Worm (Caenorhabditis elegans) whole organism, mixed stage, embryonic: ENCODE results near the gene M110.9.

Source experiments
- M03D4.4 ChIP-seq: sonication (generic microtip); optimal IDR thresholded peaks from 2 replicates; lab custom pipeline; 2017; ENCODE audit warnings: mild to moderate bottlenecking, missing genetic modification characterization, missing compliant biosample characterization
- blmp-1 ChIP-seq: fragments of 150-350 bp; optimal IDR thresholded peaks from 2 replicates; lab custom pipeline; 2014; ENCODE audit warnings: missing biosample characterization, missing genetic modification characterization
- ceh-39 ChIP-seq: fragments of 150-350 bp; optimal IDR thresholded peaks from 2 replicates; lab custom pipeline; 2014; ENCODE audit warnings: missing biosample characterization, missing genetic modification characterization
- ceh-43 ChIP-seq: fragments of 200-800 bp; sonication (Bioruptor generic); optimal IDR thresholded peaks from 2 replicates; lab custom pipeline; 2018; ENCODE audit warnings: mild to moderate bottlenecking, missing genetic modification characterization, moderate library complexity, missing compliant biosample characterization
- ceh-83 ChIP-seq: fragments of 200-800 bp; sonication (Bioruptor generic); optimal IDR thresholded peaks from 2 replicates; lab custom pipeline; 2018; ENCODE audit warnings: mild to moderate bottlenecking, missing genetic modification characterization, missing compliant biosample characterization
- cnd-1 ChIP-seq: fragments of 200-800 bp; sonication (Bioruptor generic); optimal IDR thresholded peaks from 2 replicates; lab custom pipeline; 2018; ENCODE audit warnings: mild to moderate bottlenecking, missing genetic modification characterization, missing compliant biosample characterization
- drap-1 ChIP-seq: fragments of 200-800 bp; sonication (Bioruptor generic); optimal IDR thresholded peaks from 3 replicates; lab custom pipeline; 2018; ENCODE audit warnings: mild to moderate bottlenecking, missing genetic modification characterization, missing compliant biosample characterization
- elt-1 ChIP-seq: sonication (generic microtip); optimal IDR thresholded peaks from 2 replicates; lab custom pipeline; 2017; ENCODE audit warnings: missing genetic modification characterization, mild to moderate bottlenecking, missing compliant biosample characterization, antibody characterized with exemption, moderate library complexity, borderline replicate concordance; ENCODE audit not compliant: insufficient read depth
- elt-3 ChIP-seq: fragments of 150-350 bp; optimal IDR thresholded peaks from 2 replicates; lab custom pipeline; 2014; ENCODE audit warnings: missing biosample characterization, missing genetic modification characterization
- flh-1 ChIP-seq: fragments of 200-800 bp; sonication (Bioruptor generic); optimal IDR thresholded peaks from 2 replicates; lab custom pipeline; 2018; ENCODE audit warnings: mild to moderate bottlenecking, missing genetic modification characterization, moderate library complexity, missing compliant biosample characterization
- ham-2 ChIP-seq: fragments of 200-800 bp; sonication (Bioruptor generic); optimal IDR thresholded peaks from 2 replicates; lab custom pipeline; 2018; ENCODE audit warnings: mild to moderate bottlenecking, missing genetic modification characterization, missing compliant biosample characterization
- hlh-1 ChIP-seq: fragments of 150-350 bp; optimal IDR thresholded peaks from 2 replicates; lab custom pipeline; 2014; ENCODE audit warnings: missing biosample characterization, missing genetic modification reagents, missing genetic modification characterization
- lin-32 ChIP-seq: fragments of 200-800 bp; sonication (Bioruptor generic); optimal IDR thresholded peaks from 2 replicates; lab custom pipeline; 2018; ENCODE audit warnings: mild to moderate bottlenecking, missing genetic modification characterization, missing compliant biosample characterization
- lsy-2 ChIP-seq: fragments of 150-350 bp; optimal IDR thresholded peaks from 2 replicates; lab custom pipeline; 2014; ENCODE audit warnings: missing biosample characterization, missing genetic modification characterization
- mab-5 ChIP-seq: fragments of 150-350 bp; optimal IDR thresholded peaks from 2 replicates; lab custom pipeline; 2014; ENCODE audit warnings: missing biosample characterization, missing genetic modification characterization
- mep-1 ChIP-seq: fragments of 150-350 bp; optimal IDR thresholded peaks from 2 replicates; lab custom pipeline; 2017; ENCODE audit warnings: missing biosample characterization, missing genetic modification reagents, missing genetic modification characterization, inconsistent platforms
- mls-2 ChIP-seq: sonication (generic microtip); optimal IDR thresholded peaks from 2 replicates; lab custom pipeline; 2016; ENCODE audit warnings: mild to moderate bottlenecking, missing genetic modification characterization, moderate library complexity, missing compliant biosample characterization
- nhr-12 ChIP-seq: fragments of 150-350 bp; optimal IDR thresholded peaks from 2 replicates; lab custom pipeline; 2014; ENCODE audit warnings: missing biosample characterization, missing genetic modification characterization
- nhr-237 ChIP-seq: fragments of 150-350 bp; optimal IDR thresholded peaks from 2 replicates; lab custom pipeline; 2014; ENCODE audit warnings: missing biosample characterization, missing genetic modification characterization
- nhr-28 ChIP-seq: fragments of 150-350 bp; optimal IDR thresholded peaks from 2 replicates; lab custom pipeline; 2014; ENCODE audit warnings: missing biosample characterization, missing genetic modification characterization
- nhr-76 ChIP-seq: sonication (generic microtip); optimal IDR thresholded peaks from 2 replicates; lab custom pipeline; 2017; ENCODE audit warnings: missing biosample characterization, missing genetic modification characterization
- sem-2 ChIP-seq: fragments of 200-800 bp; sonication (Bioruptor generic); optimal IDR thresholded peaks from 2 replicates; lab custom pipeline; 2018; ENCODE audit warnings: mild to moderate bottlenecking, missing genetic modification characterization, missing compliant biosample characterization
- snpc-4 ChIP-seq: fragments of 150-350 bp; optimal IDR thresholded peaks from 2 replicates; lab custom pipeline; 2014; ENCODE audit warnings: missing biosample characterization, missing genetic modification characterization
- sptf-1 ChIP-seq: sonication (generic microtip); optimal IDR thresholded peaks from 2 replicates; lab custom pipeline; 2017; ENCODE audit warnings: mild to moderate bottlenecking, missing genetic modification characterization, moderate library complexity, missing compliant biosample characterization
- tbx-8 ChIP-seq: fragments of 200-800 bp; sonication (Bioruptor generic); optimal IDR thresholded peaks from 2 replicates; lab custom pipeline; 2018; ENCODE audit warnings: mild to moderate bottlenecking, missing genetic modification characterization, moderate library complexity, missing compliant biosample characterization
- unc-120 ChIP-seq: sonication (generic microtip); optimal IDR thresholded peaks from 2 replicates; lab custom pipeline; 2017; ENCODE audit warnings: missing genetic modification characterization, missing compliant biosample characterization; ENCODE audit not compliant: poor library complexity, severe bottlenecking
- unc-62 ChIP-seq: fragments of 150-350 bp; optimal IDR thresholded peaks from 2 replicates; lab custom pipeline; 2014; ENCODE audit warnings: missing biosample characterization, missing genetic modification reagents, missing genetic modification characterization
- ztf-11 ChIP-seq: fragments of 150-350 bp; optimal IDR thresholded peaks from 2 replicates; lab custom pipeline; 2014; ENCODE audit warnings: missing biosample characterization, missing genetic modification characterization

Gene M110.9

ce11 chrII:8204039-8204438 lies 27.0 kb upstream of the M110.9 start, which contains the start of gene col-76:
Gene col-76, plus strand, starts transcription at chrII:8204339.
- peak; percentile 8 for TF ChIP-seq elt-1 (tag; lab: Kevin White, UChicago)
- no peak for TF ChIP-seq nhr-12 (tag; lab: Kevin White, UChicago)

DNA sequence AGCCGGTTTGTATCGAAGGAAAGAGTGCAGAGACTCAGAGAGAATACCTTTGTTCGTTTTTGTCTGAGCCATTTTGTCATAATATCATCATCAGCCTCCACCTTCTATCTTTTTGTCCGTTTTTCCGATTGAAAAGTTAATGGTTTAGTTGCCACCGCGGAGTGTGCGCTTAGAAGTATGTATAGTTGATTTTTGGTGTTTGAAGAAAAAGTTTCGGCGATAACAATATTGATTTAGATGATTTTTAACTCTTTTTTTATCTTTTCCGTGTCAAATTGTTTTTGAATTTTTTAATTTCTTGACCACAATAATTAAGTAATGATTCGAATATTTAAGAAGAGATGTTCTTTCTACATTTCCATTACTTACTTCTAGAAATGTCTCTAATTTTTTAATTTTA lies 25.5 kb upstream of the M110.9 start:
- TF ChIP-seq unc-120 (tag; lab: Kevin White, UChicago) (no peak), M03D4.4 (no peak), hlh-1 (no peak), elt-1 (tag; lab: Kevin White, UChicago) (no peak), lin-32 (GFP tag; lab: Kevin White, UChicago) (no peak), blmp-1 (tag; lab: Kevin White, UChicago) (no peak), ceh-43 (no peak), unc-62 (GFP tag; lab: Kevin White, UChicago) (no peak), mep-1 (tag; lab: Kevin White, UChicago) (no peak), mls-2 (tag; lab: Kevin White, UChicago) (no peak), ceh-39 (tag; lab: Kevin White, UChicago) (no peak)

DNA sequence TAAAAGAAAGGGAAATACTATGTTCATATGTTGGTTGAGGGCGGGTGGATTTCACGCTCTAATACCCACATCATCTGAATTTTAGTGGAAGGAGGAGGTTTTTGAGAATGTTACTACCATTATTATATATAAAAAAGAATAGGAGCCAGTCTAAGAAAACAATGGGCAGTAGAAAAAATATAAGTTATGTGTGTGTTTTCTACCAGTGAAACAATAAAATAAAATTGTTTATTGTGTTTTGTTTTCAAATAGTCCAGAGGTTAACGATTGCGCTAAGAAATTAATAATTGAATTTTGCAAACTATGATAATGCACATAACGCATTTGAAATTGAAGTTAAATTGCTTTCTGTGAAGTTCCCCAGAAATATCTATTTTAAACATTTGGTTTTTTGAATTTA lies 21.6 kb upstream of the M110.9 start, which contains the start of gene M110.8:
M110.8 (minus strand) TSS at position 101 of the 400 bp plus-strand sequence.
- TF ChIP-seq sptf-1 (tag; lab: Kevin White, UChicago) (no peak), flh-1 (GFP tag; lab: Kevin White, UChicago) (no peak), nhr-12 (tag; lab: Kevin White, UChicago) (no peak), snpc-4 (tag; lab: Kevin White, UChicago) (no peak), nhr-28 (no peak), lin-32 (GFP tag; lab: Kevin White, UChicago) (no peak), cnd-1 (tag; lab: Kevin White, UChicago) (no peak), unc-120 (tag; lab: Kevin White, UChicago) (no peak), drap-1 (GFP tag; lab: Kevin White, UChicago) (no peak), nhr-237 (tag; lab: Kevin White, UChicago) (no peak), unc-62 (GFP tag; lab: Kevin White, UChicago) (no peak), ceh-83 (GFP tag; lab: Kevin White, UChicago) (no peak), tbx-8 (GFP tag; lab: Kevin White, UChicago) (no peak), mep-1 (tag; lab: Kevin White, UChicago) (no peak), nhr-76 (no peak)

- TF ChIP-seq mls-2 (tag; lab: Kevin White, UChicago), result no peak
- TF ChIP-seq snpc-4 (tag; lab: Kevin White, UChicago), result no peak
- no peak for TF ChIP-seq sptf-1 (tag; lab: Kevin White, UChicago)
- TF ChIP-seq unc-62 (GFP tag; lab: Kevin White, UChicago), result no peak
Observed at ce11 chrII:8212680-8213079, 18.4 kb upstream of the M110.9 start, which contains the start of gene twk-3. Gene twk-3, minus strand, starts transcription at chrII:8212780.

DNA sequence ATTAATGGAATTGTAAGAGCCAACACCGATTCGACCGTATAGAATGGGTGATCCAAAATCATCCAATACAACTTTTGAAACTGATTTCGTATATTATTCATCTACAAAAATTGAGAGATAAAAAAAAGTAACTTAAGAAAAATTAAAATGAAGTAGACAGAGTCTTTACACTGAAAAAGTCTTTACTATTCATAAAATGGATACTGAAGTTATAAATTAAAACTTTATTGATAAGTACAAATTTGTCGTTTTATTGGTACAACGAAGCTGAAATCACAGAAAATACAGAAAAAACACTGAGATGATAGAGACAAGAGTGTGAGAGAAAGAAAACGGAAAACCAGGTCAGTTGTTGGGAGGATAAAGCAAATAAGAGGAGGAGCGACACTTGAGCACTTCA lies 16.7 kb upstream of the M110.9 start, which contains the start of gene M110.10:
M110.10 (minus strand) TSS at position 101 of the 400 bp plus-strand sequence.
- TF ChIP-seq ztf-11 (tag; lab: Kevin White, UChicago) (no peak), cnd-1 (tag; lab: Kevin White, UChicago) (no peak), tbx-8 (GFP tag; lab: Kevin White, UChicago) (no peak), unc-62 (GFP tag; lab: Kevin White, UChicago) (no peak), mab-5 (tag; lab: Kevin White, UChicago) (no peak), nhr-237 (tag; lab: Kevin White, UChicago) (no peak), nhr-28 (no peak), sem-2 (no peak), elt-3 (tag; lab: Kevin White, UChicago) (no peak), flh-1 (GFP tag; lab: Kevin White, UChicago) (no peak), elt-1 (tag; lab: Kevin White, UChicago) (no peak), ceh-83 (GFP tag; lab: Kevin White, UChicago) (no peak), ham-2 (GFP tag; lab: Kevin White, UChicago) (no peak), ceh-39 (tag; lab: Kevin White, UChicago) (no peak), lsy-2 (tag; lab: Kevin White, UChicago) (no peak)
